Worm (Caenorhabditis elegans): ENCODE data around the gene cya-1.
A peak's percentile ranks its signal among the peaks of the same experiment; 100 is the strongest.

cya-1 gene

ce11 chrIII:9083118-9083517 is 26.0 kb downstream of the cya-1 start:
- TF ChIP-seq tbx-8 (GFP tag; optimal IDR thresholded peaks at IDR 0.05) (no peak), lin-32 (GFP tag; optimal IDR thresholded peaks at IDR 0.05) (no peak), elt-3 (tag; optimal IDR thresholded peaks at IDR 0.05) (no peak), unc-62 (GFP tag; optimal IDR thresholded peaks at IDR 0.05) (peak; percentile 54), unc-120 (tag; optimal IDR thresholded peaks at IDR 0.05; ENCODE audit: poor library complexity, severe bottlenecking) (peak; percentile 55), drap-1 (GFP tag; optimal IDR thresholded peaks at IDR 0.05) (no peak), sem-2 (GFP tag; optimal IDR thresholded peaks at IDR 0.05) (no peak), lin-13 (tag; optimal IDR thresholded peaks at IDR 0.05) (no peak), unc-39 (tag; optimal IDR thresholded peaks at IDR 0.05) (no peak)

- TF ChIP-seq unc-120 (tag; optimal IDR thresholded peaks at IDR 0.05; ENCODE audit: poor library complexity, severe bottlenecking) (no peak), ceh-39 (tag; optimal IDR thresholded peaks at IDR 0.05) (no peak)
Observed at ce11 chrIII:9081763-9082162, 27.3 kb downstream of the cya-1 start, which contains the start of gene far-2. far-2 (plus strand) TSS chrIII:9081828.

- TF ChIP-seq M03D4.4 (tag; optimal IDR thresholded peaks at IDR 0.05) = peak; percentile 8
- no peak for TF ChIP-seq flh-1 (GFP tag; optimal IDR thresholded peaks at IDR 0.05)
- peak; percentile 63 for TF ChIP-seq unc-120 (tag; optimal IDR thresholded peaks at IDR 0.05; ENCODE audit: poor library complexity, severe bottlenecking)
- no peak for TF ChIP-seq snpc-4 (tag; optimal IDR thresholded peaks at IDR 0.05)
- no peak for TF ChIP-seq ceh-39 (tag; optimal IDR thresholded peaks at IDR 0.05)
- TF ChIP-seq unc-62 (GFP tag; optimal IDR thresholded peaks at IDR 0.05) = peak; percentile 58
- no peak for TF ChIP-seq sem-2 (GFP tag; optimal IDR thresholded peaks at IDR 0.05)
- no peak for TF ChIP-seq sptf-1 (tag; optimal IDR thresholded peaks at IDR 0.05)
- peak; percentile 57 for TF ChIP-seq hlh-1 (tag; optimal IDR thresholded peaks at IDR 0.05)
Observed at ce11 chrIII:9081055-9081454, 28.0 kb downstream of the cya-1 start, which contains the start of gene far-1. far-1 (minus strand) TSS chrIII:9081179.

- TF ChIP-seq sem-2 (GFP tag; optimal IDR thresholded peaks at IDR 0.05) (no peak), lin-32 (GFP tag; optimal IDR thresholded peaks at IDR 0.05) (no peak), ztf-11 (tag; optimal IDR thresholded peaks at IDR 0.05) (no peak), zip-8 (tag; optimal IDR thresholded peaks at IDR 0.05) (no peak), mls-2 (tag; optimal IDR thresholded peaks at IDR 0.05) (peak; percentile 2)
Observed at ce11 chrIII:9080127-9080526, 28.9 kb downstream of the cya-1 start.

ce11 chrIII:9077708-9078107 is 31.4 kb downstream of the cya-1 start, which contains the start of gene F02A9.1:
F02A9.1 (minus strand) TSS chrIII:9077808.
- TF ChIP-seq zip-8 (tag; optimal IDR thresholded peaks at IDR 0.05) = no peak
- TF ChIP-seq hlh-1 (tag; optimal IDR thresholded peaks at IDR 0.05) = no peak
- TF ChIP-seq cnd-1 (tag; optimal IDR thresholded peaks at IDR 0.05) = no peak
- TF ChIP-seq nhr-237 (tag; optimal IDR thresholded peaks at IDR 0.05) = no peak
- TF ChIP-seq elt-3 (tag; optimal IDR thresholded peaks at IDR 0.05) = no peak
- no peak for TF ChIP-seq nhr-76 (tag; optimal IDR thresholded peaks at IDR 0.05)
- TF ChIP-seq ces-1 (GFP tag; optimal IDR thresholded peaks at IDR 0.05) = no peak
- no peak for TF ChIP-seq lin-13 (tag; optimal IDR thresholded peaks at IDR 0.05)
- no peak for TF ChIP-seq nhr-28 (tag; optimal IDR thresholded peaks at IDR 0.05)
- no peak for TF ChIP-seq mls-2 (tag; optimal IDR thresholded peaks at IDR 0.05)
- no peak for TF ChIP-seq ceh-43 (GFP tag; optimal IDR thresholded peaks at IDR 0.05)
- TF ChIP-seq lin-32 (GFP tag; optimal IDR thresholded peaks at IDR 0.05) = no peak
- no peak for TF ChIP-seq ztf-11 (tag; optimal IDR thresholded peaks at IDR 0.05)
- TF ChIP-seq sem-2 (GFP tag; optimal IDR thresholded peaks at IDR 0.05) = no peak
- TF ChIP-seq unc-120 (tag; optimal IDR thresholded peaks at IDR 0.05; ENCODE audit: poor library complexity, severe bottlenecking) = no peak
- no peak for TF ChIP-seq flh-1 (GFP tag; optimal IDR thresholded peaks at IDR 0.05)
- no peak for TF ChIP-seq nhr-12 (tag; optimal IDR thresholded peaks at IDR 0.05)
- no peak for TF ChIP-seq unc-62 (GFP tag; optimal IDR thresholded peaks at IDR 0.05)

ce11 chrIII:9075539-9075938 is 33.5 kb downstream of the cya-1 start, which contains the start of gene F02A9.7:
F02A9.7 (minus strand) TSS chrIII:9075639.
- no peak for TF ChIP-seq elt-3 (tag; optimal IDR thresholded peaks at IDR 0.05)
- no peak for TF ChIP-seq nhr-12 (tag; optimal IDR thresholded peaks at IDR 0.05)
- TF ChIP-seq bed-3 (GFP tag; optimal IDR thresholded peaks at IDR 0.05) = no peak
- TF ChIP-seq lsy-2 (tag; optimal IDR thresholded peaks at IDR 0.05) = no peak
- TF ChIP-seq nhr-28 (tag; optimal IDR thresholded peaks at IDR 0.05) = no peak
- no peak for TF ChIP-seq ham-2 (GFP tag; optimal IDR thresholded peaks at IDR 0.05)
- no peak for TF ChIP-seq ztf-11 (tag; optimal IDR thresholded peaks at IDR 0.05)
- no peak for TF ChIP-seq unc-62 (GFP tag; optimal IDR thresholded peaks at IDR 0.05)
- TF ChIP-seq sptf-1 (tag; optimal IDR thresholded peaks at IDR 0.05) = no peak
- no peak for TF ChIP-seq zip-8 (tag; optimal IDR thresholded peaks at IDR 0.05)
- no peak for TF ChIP-seq blmp-1 (tag; optimal IDR thresholded peaks at IDR 0.05)
- no peak for TF ChIP-seq unc-39 (tag; optimal IDR thresholded peaks at IDR 0.05)
- no peak for TF ChIP-seq lin-13 (tag; optimal IDR thresholded peaks at IDR 0.05)
- TF ChIP-seq snpc-4 (tag; optimal IDR thresholded peaks at IDR 0.05) = no peak
- TF ChIP-seq mab-5 (tag; optimal IDR thresholded peaks at IDR 0.05) = no peak
